Worm (Caenorhabditis elegans): Measurements from ENCODE around the gene nhr-4.

nhr-4 gene

DNA sequence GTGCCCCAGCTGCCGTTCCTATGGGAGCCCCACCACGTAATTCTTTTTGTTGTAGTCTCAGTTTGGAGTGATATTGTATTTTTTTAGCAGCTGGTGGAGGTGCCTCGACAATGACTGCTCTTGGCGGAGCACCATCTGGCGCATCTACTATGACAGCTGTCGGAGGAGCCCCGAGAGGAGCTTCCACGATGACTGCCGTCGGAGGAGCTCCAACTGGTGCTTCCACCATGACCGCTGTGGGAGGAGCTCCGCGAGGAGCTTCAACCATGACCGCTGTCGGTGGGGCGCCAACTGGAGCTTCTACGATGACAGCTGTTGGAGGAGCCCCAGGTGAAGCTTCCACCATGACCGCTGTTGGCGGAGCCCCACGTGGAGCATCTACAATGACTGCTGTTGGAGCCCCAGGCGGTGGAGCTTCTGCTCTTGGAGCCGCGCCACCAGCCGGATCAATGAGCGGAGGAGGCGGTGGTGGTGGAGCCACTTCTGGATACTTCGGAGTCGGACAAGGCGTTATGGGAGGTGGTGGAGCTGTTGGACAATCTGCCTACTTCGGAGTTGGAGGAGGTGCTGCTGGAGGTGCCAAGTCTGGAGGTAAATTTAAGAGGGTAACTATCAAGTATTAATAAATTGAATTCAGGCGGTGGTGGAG, 26.2 kb upstream of the nhr-4 start:
- TF ChIP-seq elt-2 (tag; optimal IDR thresholded peaks at IDR 0.05): no peak
- TF ChIP-seq sdc-2 (tag; optimal IDR thresholded peaks at IDR 0.05): peak; percentile 9
- no peak for TF ChIP-seq unc-86 (tag; optimal IDR thresholded peaks at IDR 0.05)
- no peak for TF ChIP-seq ceh-2 (tag; optimal IDR thresholded peaks at IDR 0.05)
- TF ChIP-seq ets-4 (tag; optimal IDR thresholded peaks at IDR 0.05): no peak

- TF ChIP-seq elt-2 (tag; optimal IDR thresholded peaks at IDR 0.05): peak; percentile 51
- TF ChIP-seq K02D7.2 (tag; optimal IDR thresholded peaks at IDR 0.05): no peak
- TF ChIP-seq hlh-15 (tag; optimal IDR thresholded peaks at IDR 0.05): no peak
- TF ChIP-seq ceh-19 (GFP tag; optimal IDR thresholded peaks at IDR 0.05): no peak
These were observed 24.2 kb upstream of the nhr-4 start for ce11 chrIV:9854952-9855351.

ce11 chrIV:9855712-9856111, 23.4 kb upstream of the nhr-4 start, which contains the start of gene K07F5.12:
Gene K07F5.12, plus strand, starts transcription at chrIV:9856012.
- TF ChIP-seq elt-4 (tag; optimal IDR thresholded peaks at IDR 0.05) (no peak), fax-1 (tag; optimal IDR thresholded peaks at IDR 0.05) (no peak), tbx-2 (tag; optimal IDR thresholded peaks at IDR 0.05) (no peak), pqm-1 (tag; optimal IDR thresholded peaks at IDR 0.05) (no peak), unc-86 (tag; optimal IDR thresholded peaks at IDR 0.05) (no peak), che-1 (tag; optimal IDR thresholded peaks at IDR 0.05) (no peak), pha-2 (tag; optimal IDR thresholded peaks at IDR 0.05) (no peak), K09A11.1 (tag; optimal IDR thresholded peaks at IDR 0.05; ENCODE audit: insufficient read depth) (no peak), K02D7.2 (tag; optimal IDR thresholded peaks at IDR 0.05) (no peak), ttx-3 (tag; optimal IDR thresholded peaks at IDR 0.05) (no peak), ceh-19 (GFP tag; optimal IDR thresholded peaks at IDR 0.05) (no peak), ceh-48 (tag; optimal IDR thresholded peaks at IDR 0.05) (no peak), hlh-15 (tag; optimal IDR thresholded peaks at IDR 0.05) (no peak), ceh-18 (tag; optimal IDR thresholded peaks at IDR 0.05) (no peak), pat-9 (tag; optimal IDR thresholded peaks at IDR 0.05) (no peak), npax-4 (tag; optimal IDR thresholded peaks at IDR 0.05) (no peak), sdc-2 (tag; optimal IDR thresholded peaks at IDR 0.05) (no peak), ceh-6 (GFP tag; optimal IDR thresholded peaks at IDR 0.05) (no peak)

DNA sequence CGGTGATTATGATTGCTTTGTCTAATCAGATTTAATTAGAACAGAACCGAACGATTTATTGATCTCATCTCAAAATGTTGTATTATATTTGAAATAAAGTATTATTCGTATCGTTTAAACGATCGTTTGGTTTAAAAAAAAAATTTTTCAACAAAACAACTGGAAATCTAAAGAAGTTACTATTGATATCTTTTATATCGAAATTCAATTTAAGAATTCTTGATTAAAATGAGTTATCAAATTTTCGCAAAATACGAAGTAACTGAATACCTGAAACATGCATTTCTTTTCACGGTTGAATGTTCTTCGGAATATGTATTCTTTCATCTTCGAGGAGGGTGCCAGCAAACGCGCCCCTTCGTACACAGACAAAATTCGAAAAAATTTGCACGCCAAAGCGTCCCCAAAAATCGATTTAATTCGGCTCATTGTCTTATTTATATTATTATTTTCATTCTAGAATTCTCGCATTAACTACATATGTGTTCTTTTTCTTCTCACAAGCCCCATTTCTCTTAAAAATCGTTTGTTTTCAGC, 21.1 kb upstream of the nhr-4 start, which contains the start of gene npp-1:
TSS of gene npp-1 (plus strand) at position 537 of the 537 bp plus-strand sequence.
- TF ChIP-seq ceh-31 (tag; optimal IDR thresholded peaks at IDR 0.05) (peak; percentile 81), ceh-14 (tag; optimal IDR thresholded peaks at IDR 0.05) (peak; percentile 23), ceh-48 (tag; optimal IDR thresholded peaks at IDR 0.05) (peak; percentile 38), hlh-30 (tag; optimal IDR thresholded peaks at IDR 0.05; ENCODE audit: insufficient read depth) (no peak), fax-1 (tag; optimal IDR thresholded peaks at IDR 0.05) (peak; percentile 16), unc-42 (tag; optimal IDR thresholded peaks at IDR 0.05) (peak; percentile 6), elt-2 (tag; optimal IDR thresholded peaks at IDR 0.05) (peak; percentile 43), zip-5 (tag; optimal IDR thresholded peaks at IDR 0.05) (peak; percentile 29), hlh-13 (GFP tag; optimal IDR thresholded peaks at IDR 0.05) (no peak), ahr-1 (tag; optimal IDR thresholded peaks at IDR 0.05) (no peak), ets-4 (tag; optimal IDR thresholded peaks at IDR 0.05) (peak; percentile 12), pag-3 (tag; optimal IDR thresholded peaks at IDR 0.05; ENCODE audit: borderline replicate concordance) (no peak), hlh-8 (tag; optimal IDR thresholded peaks at IDR 0.05) (peak; percentile 25), Y22D7AL.16 (tag; optimal IDR thresholded peaks at IDR 0.05) (no peak), elt-4 (tag; optimal IDR thresholded peaks at IDR 0.05) (no peak), che-1 (tag; optimal IDR thresholded peaks at IDR 0.05) (no peak), tbx-2 (tag; optimal IDR thresholded peaks at IDR 0.05) (peak; percentile 59), nfya-1 (tag; optimal IDR thresholded peaks at IDR 0.05) (peak; percentile 14), C08G9.2 (tag; optimal IDR thresholded peaks at IDR 0.05) (peak; percentile 12), ref-2 (tag; optimal IDR thresholded peaks at IDR 0.05) (peak; percentile 21)
